Fruit fly (Drosophila melanogaster) ovary, adult (tissue): ENCODE results near the gene Ir87a.

Experiments used
- CG17801 ChIP-seq: fragments of 200-800 bp; optimal IDR thresholded peaks from 2 replicates; lab custom pipeline; 2019; ENCODE audit warnings: missing biosample characterization, mild to moderate bottlenecking, missing genetic modification characterization, moderate library complexity; ENCODE audit not compliant: partially characterized antibody

The Ir87a gene

dm6 chr3R:13419979-13420378, at the start of gene Ir87a:
Gene Ir87a, plus strand, starts transcription at chr3R:13420279.
- TF ChIP-seq CG17801: no peak

- no peak for TF ChIP-seq CG17801
Observed at dm6 chr3R:13371840-13372680, 48.0 kb upstream of the Ir87a start, which contains the start of the genes Lip3 and CG34309. Gene Lip3, minus strand, starts transcription at chr3R:13371904. Gene CG34309, plus strand, starts transcription at chr3R:13372630.

- no peak for TF ChIP-seq CG17801
Observed at dm6 chr3R:13374913-13375312, 45.2 kb upstream of the Ir87a start.

dm6 chr3R:13379675-13380074, 40.4 kb upstream of the Ir87a start, which contains the start of the genes CG9813 and CG8870:
Gene CG9813, minus strand, starts transcription at chr3R:13379775.
Gene CG8870, plus strand, starts transcription at chr3R:13379842.
- no peak for TF ChIP-seq CG17801

dm6 chr3R:13381744-13382435, 38.2 kb upstream of the Ir87a start, which contains the start of the genes mRpS21 and Droj2:
Gene mRpS21, minus strand, starts transcription at chr3R:13381809.
Gene Droj2, plus strand, starts transcription at chr3R:13382106.
- TF ChIP-seq CG17801: peak; percentile 27

- peak; percentile 48 for TF ChIP-seq CG17801
Observed at dm6 chr3R:13382656-13383142, 37.4 kb upstream of the Ir87a start.

dm6 chr3R:13385105-13385504, 35.0 kb upstream of the Ir87a start:
- TF ChIP-seq CG17801: no peak

dm6 chr3R:13388160-13388870, 31.8 kb upstream of the Ir87a start, which contains the start of gene CG9799:
Gene CG9799, minus strand, starts transcription at chr3R:13388709.
- no peak for TF ChIP-seq CG17801

- no peak for TF ChIP-seq CG17801
Observed at dm6 chr3R:13390490-13390889, 29.6 kb upstream of the Ir87a start.

dm6 chr3R:13393009-13393408, 27.1 kb upstream of the Ir87a start:
- TF ChIP-seq CG17801: no peak

- TF ChIP-seq CG17801: no peak
Observed at dm6 chr3R:13395133-13395532, 24.9 kb upstream of the Ir87a start, which contains the start of gene CCHa2. Gene CCHa2, minus strand, starts transcription at chr3R:13395197.

- no peak for TF ChIP-seq CG17801
Observed at dm6 chr3R:13397040-13397439, 23.0 kb upstream of the Ir87a start, which contains the start of gene CG14374. Gene CG14374, minus strand, starts transcription at chr3R:13397140.

dm6 chr3R:13397535-13397934, 22.5 kb upstream of the Ir87a start, which contains the start of gene CG14377:
Gene CG14377, plus strand, starts transcription at chr3R:13397835.
- no peak for TF ChIP-seq CG17801

dm6 chr3R:13400902-13401721, 19.0 kb upstream of the Ir87a start:
- peak; percentile 91 for TF ChIP-seq CG17801

- peak; percentile 27 for TF ChIP-seq CG17801
Observed at dm6 chr3R:13401722-13402296, 18.3 kb upstream of the Ir87a start, which contains the start of gene GILT1. Gene GILT1, minus strand, starts transcription at chr3R:13401862.
